Worm (Caenorhabditis elegans) whole organism, L4 larva: Measurements from ENCODE around the gene che-7.

Source experiments
- F10B5.3 ChIP-seq: sonication (generic microtip); optimal IDR thresholded peaks from 2 replicates; lab custom pipeline; 2016; ENCODE audit warnings: mild to moderate bottlenecking, missing genetic modification characterization, missing compliant biosample characterization
- F44E2.7 ChIP-seq: fragments of 200-800 bp; sonication (Bioruptor generic); IDR thresholded peaks from 2 replicates; pipeline ENCODE4 v2.1.2; 2022; ENCODE audit warnings: missing genetic modification characterization, missing compliant biosample characterization
- Y48G9A.11 ChIP-seq: fragments of 200-800 bp; sonication (Bioruptor generic); IDR thresholded peaks from 2 replicates; pipeline ENCODE4 v1.3.6; 2022; ENCODE audit warnings: missing genetic modification reagents, missing genetic modification characterization, missing compliant biosample characterization
- aha-1 ChIP-seq: fragments of 150-350 bp; peaks from one replicate; lab custom pipeline; 2014; ENCODE audit warnings: missing biosample characterization, missing genetic modification characterization
- arid-1 ChIP-seq: fragments of 200-800 bp; sonication (Bioruptor generic); conservative IDR thresholded peaks from 2 replicates; pipeline ENCODE4 v1.3.6; 2022; ENCODE audit warnings: missing genetic modification reagents, missing genetic modification characterization, missing compliant biosample characterization
- attf-4 ChIP-seq: sonication (generic microtip); optimal IDR thresholded peaks from 3 replicates; lab custom pipeline; 2017; ENCODE audit warnings: missing biosample characterization, missing genetic modification characterization
- cey-2 ChIP-seq: sonication (generic microtip); optimal IDR thresholded peaks from 3 replicates; lab custom pipeline; 2017; ENCODE audit warnings: missing genetic modification characterization, mild to moderate bottlenecking, missing compliant biosample characterization, antibody characterized with exemption, borderline replicate concordance; ENCODE audit not compliant: insufficient read depth
- daf-12 ChIP-seq: fragments of 150-350 bp; optimal IDR thresholded peaks from 2 replicates; lab custom pipeline; 2014; ENCODE audit warnings: missing biosample characterization, missing genetic modification reagents, missing genetic modification characterization
- daf-16 ChIP-seq, 3 experiments: sonication (generic microtip); optimal IDR thresholded peaks; 2 replicates each; lab custom pipeline; 2016 to 2017; ENCODE audit warnings: missing genetic modification characterization in 3 of 3, missing genetic modification reagents in 3 of 3, mild to moderate bottlenecking in 2 of 3, missing compliant biosample characterization in 2 of 3, missing biosample characterization in 1 of 3, moderate library complexity in 1 of 3
- daf-19 ChIP-seq: fragments of 200-800 bp; sonication (Bioruptor generic); conservative IDR thresholded peaks from 2 replicates; pipeline ENCODE4 v1.3.6; 2022; ENCODE audit warnings: missing genetic modification characterization, missing compliant biosample characterization
- dmd-6 ChIP-seq: fragments of 200-800 bp; sonication (Bioruptor generic); IDR thresholded peaks from 2 replicates; pipeline ENCODE4 v1.3.6; 2022; ENCODE audit warnings: missing genetic modification reagents, missing genetic modification characterization, missing compliant biosample characterization
- duxl-1 ChIP-seq: sonication (generic microtip); optimal IDR thresholded peaks from 2 replicates; lab custom pipeline; 2016; ENCODE audit warnings: mild to moderate bottlenecking, missing genetic modification characterization, moderate library complexity, missing compliant biosample characterization; ENCODE audit not compliant: poor library complexity
- dve-1 ChIP-seq: sonication (generic microtip); optimal IDR thresholded peaks from 2 replicates; lab custom pipeline; 2017; ENCODE audit warnings: antibody characterized with exemption, mild to moderate bottlenecking, missing genetic modification characterization, missing compliant biosample characterization; ENCODE audit not compliant: insufficient read depth
- fkh-10 ChIP-seq: fragments of 150-350 bp; optimal IDR thresholded peaks from 2 replicates; lab custom pipeline; 2014; ENCODE audit warnings: missing biosample characterization, missing genetic modification reagents, missing genetic modification characterization
- hlh-30 ChIP-seq: sonication (generic microtip); optimal IDR thresholded peaks from 2 replicates; lab custom pipeline; 2017; ENCODE audit warnings: antibody characterized with exemption, mild to moderate bottlenecking, missing genetic modification characterization, missing compliant biosample characterization; ENCODE audit not compliant: insufficient read depth
- jun-1 ChIP-seq: fragments of 150-350 bp; optimal IDR thresholded peaks from 2 replicates; lab custom pipeline; 2014; ENCODE audit warnings: missing biosample characterization, missing genetic modification reagents, missing genetic modification characterization
- lin-29 ChIP-seq: fragments of 200-800 bp; sonication (Bioruptor generic); IDR thresholded peaks from 2 replicates; pipeline ENCODE4 v1.3.6; 2022; ENCODE audit warnings: missing genetic modification reagents, missing genetic modification characterization, missing compliant biosample characterization
- lsy-2 ChIP-seq, 2 experiments: fragments of 150-350 bp in 1 of 2; sonication (generic microtip) in 1 of 2; optimal IDR thresholded peaks; 2 replicates each; lab custom pipeline; 2014 to 2017; ENCODE audit warnings: missing biosample characterization in 2 of 2, missing genetic modification characterization in 2 of 2
- madf-9 ChIP-seq: fragments of 200-800 bp; sonication (Bioruptor generic); conservative IDR thresholded peaks from 2 replicates; pipeline ENCODE4 v1.3.6; 2022; ENCODE audit warnings: missing genetic modification reagents, missing genetic modification characterization, missing compliant biosample characterization
- mdl-1 ChIP-seq, 2 experiments: fragments of 150-350 bp in 1 of 2; sonication (generic microtip) in 1 of 2; optimal IDR thresholded peaks; 2 replicates each; lab custom pipeline; 2014 to 2017; ENCODE audit warnings: missing biosample characterization in 2 of 2, missing genetic modification characterization in 2 of 2
- mes-2 ChIP-seq: sonication (generic microtip); optimal IDR thresholded peaks from 2 replicates; lab custom pipeline; 2016; ENCODE audit warnings: missing genotype, mild to moderate bottlenecking, missing genetic modification characterization, missing compliant biosample characterization; ENCODE audit not compliant: poor library complexity, severe bottlenecking
- mxl-3 ChIP-seq: fragments of 200-800 bp; sonication (Bioruptor generic); optimal IDR thresholded peaks from 2 replicates; lab custom pipeline; 2018; ENCODE audit warnings: mild to moderate bottlenecking, missing genetic modification characterization, missing compliant biosample characterization
- nhr-11 ChIP-seq: fragments of 150-350 bp; optimal IDR thresholded peaks from 2 replicates; lab custom pipeline; 2014; ENCODE audit warnings: missing biosample characterization, missing genetic modification characterization
- nhr-48 ChIP-seq: sonication (generic microtip); optimal IDR thresholded peaks from 2 replicates; lab custom pipeline; 2016; ENCODE audit warnings: mild to moderate bottlenecking, missing genetic modification characterization, missing compliant biosample characterization
- nhr-6 ChIP-seq: fragments of 150-350 bp; optimal IDR thresholded peaks from 2 replicates; lab custom pipeline; 2014; ENCODE audit warnings: missing biosample characterization, missing genetic modification characterization
- nhr-76 ChIP-seq: fragments of 150-350 bp; optimal IDR thresholded peaks from 2 replicates; lab custom pipeline; 2014; ENCODE audit warnings: missing biosample characterization, missing genetic modification characterization
- pha-4 ChIP-seq, 2 experiments: fragments of 150-350 bp in 1 of 2; fragments of 200-800 bp in 1 of 2; sonication (Bioruptor generic) in 1 of 2; IDR thresholded peaks in 1 of 2; optimal IDR thresholded peaks in 1 of 2; 2 replicates each; pipeline versions ENCODE4 v1.3.6 to Lab custom; 2014 to 2022; ENCODE audit warnings: missing genetic modification characterization in 2 of 2, missing genetic modification reagents in 2 of 2, missing biosample characterization in 1 of 2, missing compliant biosample characterization in 1 of 2
- pqm-1 ChIP-seq: sonication (generic microtip); optimal IDR thresholded peaks from 2 replicates; lab custom pipeline; 2017; ENCODE audit warnings: missing biosample characterization, missing genetic modification characterization
- sdz-12 ChIP-seq: fragments of 200-800 bp; sonication (Bioruptor generic); optimal IDR thresholded peaks from 2 replicates; lab custom pipeline; 2018; ENCODE audit warnings: mild to moderate bottlenecking, missing genetic modification characterization, missing compliant biosample characterization
- set-16 ChIP-seq: fragments of 200-800 bp; sonication (Bioruptor generic); IDR thresholded peaks from 2 replicates; pipeline ENCODE4 v1.3.6; 2022; ENCODE audit warnings: missing genetic modification reagents, missing genetic modification characterization, missing compliant biosample characterization
- snpc-1.2 ChIP-seq: fragments of 200-800 bp; sonication (Bioruptor generic); IDR thresholded peaks from 2 replicates; pipeline ENCODE4 v1.3.6; 2022; ENCODE audit warnings: missing genetic modification reagents, missing genetic modification characterization, missing compliant biosample characterization
- tra-1 ChIP-seq: fragments of 200-800 bp; sonication (Bioruptor generic); IDR thresholded peaks from 2 replicates; pipeline ENCODE4 v1.3.6; 2022; ENCODE audit warnings: missing genetic modification reagents, missing genetic modification characterization, missing compliant biosample characterization
- unc-62 ChIP-seq, 3 experiments: fragments of 150-350 bp in 1 of 3; sonication (generic microtip); optimal IDR thresholded peaks in 2 of 3; peaks in 1 of 3; 1 replicate in 1 of 3; 2 replicates in 2 of 3; lab custom pipeline; 2014 to 2017; ENCODE audit warnings: missing biosample characterization in 3 of 3, missing genetic modification characterization in 3 of 3, missing genetic modification reagents in 3 of 3, missing genotype in 1 of 3
- ztf-11 ChIP-seq: fragments of 150-350 bp; optimal IDR thresholded peaks from 2 replicates; lab custom pipeline; 2014; ENCODE audit warnings: missing biosample characterization, missing genetic modification characterization
- ztf-7 ChIP-seq: fragments of 150-350 bp; optimal IDR thresholded peaks from 2 replicates; lab custom pipeline; 2014; ENCODE audit warnings: missing biosample characterization, missing genetic modification characterization

che-7 gene

ce11 chrV:8000929-8001513, 32.0 kb upstream of the che-7 start, which contains the start of gene Y97E10AR.1 (continued):
- TF ChIP-seq pha-4 (GFP tag; IDR thresholded peaks at IDR 0.05; lab: Robert Waterston, UW), result peak; percentile 56; the same call in 1 of the 2 replicates
- TF ChIP-seq pha-4 (tag; optimal IDR thresholded peaks at IDR 0.05; lab: Kevin White, UChicago), result peak; percentile 39
- no peak for TF ChIP-seq daf-19 (GFP tag; lab: Robert Waterston, UW)
- no peak for TF ChIP-seq snpc-1.2 (GFP tag; lab: Robert Waterston, UW)
- TF ChIP-seq daf-12, result no peak
- no peak for TF ChIP-seq F44E2.7 (GFP tag; lab: Robert Waterston, UW)
- TF ChIP-seq hlh-30, result peak; percentile 95
- peak; percentile 86 for TF ChIP-seq nhr-48 (tag; lab: Kevin White, UChicago)
- TF ChIP-seq ztf-11 (tag; lab: Kevin White, UChicago), result no peak
- TF ChIP-seq attf-4 (tag; lab: Kevin White, UChicago), result no peak
- TF ChIP-seq mxl-3 (GFP tag; lab: Kevin White, UChicago), result peak; percentile 75
- no peak for TF ChIP-seq nhr-76 (tag; lab: Kevin White, UChicago)
- peak; percentile 58 for TF ChIP-seq nhr-11 (tag; lab: Kevin White, UChicago)
- TF ChIP-seq madf-9, result peak; percentile 40; the same call in 1 of the 2 replicates
- TF ChIP-seq tra-1 (GFP tag; lab: Robert Waterston, UW), result 0 out of 2 replicates have a peak, but pooled peaks have one; percentile 28
- TF ChIP-seq ztf-7 (tag; lab: Kevin White, UChicago), result no peak
- TF ChIP-seq nhr-6, result no peak
- TF ChIP-seq aha-1 (tag; lab: Kevin White, UChicago), result peak; percentile 99
- TF ChIP-seq mdl-1 (tag; optimal IDR thresholded peaks at IDR 0.05; lab: Kevin White, UChicago), result peak in 1 of 2 experiments; percentile 86
- no peak for TF ChIP-seq Y48G9A.11 (GFP tag; lab: Robert Waterston, UW)
- TF ChIP-seq duxl-1, result no peak
- peak in 1 of 2 experiments; percentile 75 for TF ChIP-seq daf-16 (GFP tag; optimal IDR thresholded peaks at IDR 0.05; lab: Kevin White, UChicago)
- peak; percentile 87 for TF ChIP-seq daf-16 (tag; optimal IDR thresholded peaks at IDR 0.05; lab: Kevin White, UChicago)
- TF ChIP-seq dve-1 (tag; lab: Kevin White, UChicago), result peak; percentile 73
- peak; percentile 94 for TF ChIP-seq dmd-6 (GFP tag; lab: Robert Waterston, UW)
- TF ChIP-seq arid-1 (GFP tag; lab: Robert Waterston, UW), result no peak
- peak; percentile 29 to 79 for TF ChIP-seq lsy-2 (tag; optimal IDR thresholded peaks at IDR 0.05; lab: Kevin White, UChicago)
- TF ChIP-seq cey-2 (tag; lab: Kevin White, UChicago), result no peak
- peak; percentile 42 for TF ChIP-seq mes-2 (tag; lab: Kevin White, UChicago)
- TF ChIP-seq pqm-1 (tag; lab: Kevin White, UChicago), result peak; percentile 63
- TF ChIP-seq set-16 (GFP tag; lab: Robert Waterston, UW), result no peak
- no peak for TF ChIP-seq F10B5.3 (tag; lab: Kevin White, UChicago)
- TF ChIP-seq fkh-10 (GFP tag; lab: Kevin White, UChicago), result peak; percentile 39
- TF ChIP-seq unc-62 (GFP tag; optimal IDR thresholded peaks at IDR 0.05 in 1 of 2; lab: Kevin White, UChicago), result peak in 1 of 2 experiments; percentile 99
- TF ChIP-seq unc-62 (tag; optimal IDR thresholded peaks at IDR 0.05; lab: Kevin White, UChicago), result peak; percentile 37

DNA sequence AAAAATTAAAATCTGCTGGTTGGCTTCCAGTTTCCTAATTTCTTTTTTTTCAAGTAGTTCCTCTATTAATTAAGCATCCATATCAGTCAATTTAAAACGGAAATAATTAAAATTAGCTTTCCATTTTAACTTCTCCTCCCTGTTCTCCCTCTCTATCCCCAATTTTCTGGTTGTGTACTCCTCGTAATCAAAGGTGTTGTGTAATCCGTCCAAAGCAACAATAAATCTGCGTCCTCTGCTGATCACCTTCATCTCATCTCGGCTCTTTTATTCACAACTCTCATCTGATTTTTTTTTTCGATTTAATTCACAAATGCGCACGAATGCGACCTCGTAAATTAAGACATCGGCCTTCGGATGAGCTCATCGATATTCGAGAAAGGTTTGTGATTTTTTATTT, 26.9 kb upstream of the che-7 start, which contains the start of gene Y97E10AR.2:
Y97E10AR.2 (plus strand) TSS at position 301 of the 400 bp plus-strand sequence.
- TF ChIP-seq pha-4 (GFP tag; IDR thresholded peaks at IDR 0.05; lab: Robert Waterston, UW), result no peak
- no peak for TF ChIP-seq pha-4 (tag; optimal IDR thresholded peaks at IDR 0.05; lab: Kevin White, UChicago)
- no peak for TF ChIP-seq jun-1 (tag; lab: Kevin White, UChicago)
- no peak for TF ChIP-seq sdz-12 (GFP tag; lab: Kevin White, UChicago)
- TF ChIP-seq lin-29 (GFP tag; lab: Robert Waterston, UW), result no peak
